Worm (Caenorhabditis elegans) whole organism, late embryonic: ENCODE results near the gene mel-46.

Experiments used
- Y22D7AL.16 ChIP-seq: sonication (generic microtip); optimal IDR thresholded peaks from 2 replicates; lab custom pipeline; 2016; ENCODE audit warnings: missing genetic modification characterization, missing compliant biosample characterization
- ceh-14 ChIP-seq: sonication (generic microtip); optimal IDR thresholded peaks from 2 replicates; lab custom pipeline; 2016; ENCODE audit warnings: missing genotype, missing genetic modification characterization, missing compliant biosample characterization
- nfya-1 ChIP-seq: sonication (generic microtip); optimal IDR thresholded peaks from 2 replicates; lab custom pipeline; 2017; ENCODE audit warnings: missing genetic modification characterization, mild to moderate bottlenecking, missing compliant biosample characterization, antibody characterized with exemption, moderate library complexity
- nhr-11 ChIP-seq: fragments of 150-350 bp; optimal IDR thresholded peaks from 2 replicates; lab custom pipeline; 2014; ENCODE audit warnings: missing biosample characterization, missing genetic modification characterization
- rnt-1 ChIP-seq: sonication (generic microtip); optimal IDR thresholded peaks from 2 replicates; lab custom pipeline; 2016; ENCODE audit warnings: missing genetic modification characterization, missing compliant biosample characterization
- tbx-2 ChIP-seq: sonication (generic microtip); optimal IDR thresholded peaks from 2 replicates; lab custom pipeline; 2016; ENCODE audit warnings: missing genetic modification characterization, missing compliant biosample characterization

ce11 chrIV:16813825-16814224 is 49.5 kb downstream of the mel-46 start, which contains the start of gene Y116A8A.2:
- TF ChIP-seq nfya-1 (tag; lab: Kevin White, UChicago) (no peak), nhr-11 (no peak), tbx-2 (no peak), ceh-14 (tag; lab: Kevin White, UChicago) (no peak), Y22D7AL.16 (tag; lab: Kevin White, UChicago) (no peak), rnt-1 (no peak)
